Fruit fly (Drosophila melanogaster) whole organism, wandering third instar larva: ENCODE results near the gene GluRIIA.

ENCODE experiments used
- Abd-B ChIP-seq: fragments of >200 bp; optimal IDR thresholded peaks from 2 replicates; lab custom pipeline; 2017; ENCODE audit warnings: missing biosample characterization, missing genetic modification characterization
- CG32264 ChIP-seq: fragments of 200-800 bp; sonication (Bioruptor generic); optimal IDR thresholded peaks from 2 replicates; lab custom pipeline; 2016; ENCODE audit warnings: missing biosample characterization, missing genetic modification characterization
- CrebA ChIP-seq: fragments of 200-800 bp; sonication (Bioruptor generic); optimal IDR thresholded peaks from 2 replicates; lab custom pipeline; 2016; ENCODE audit warnings: missing biosample characterization, mild to moderate bottlenecking, missing genetic modification characterization, borderline replicate concordance
- N ChIP-seq: fragments of >200 bp; optimal IDR thresholded peaks from 2 replicates; lab custom pipeline; 2018; ENCODE audit warnings: missing biosample characterization, missing external identifiers, missing genetic modification characterization
- Rel ChIP-seq, 2 experiments: fragments of 200-800 bp; sonication (Bioruptor generic) in 1 of 2; optimal IDR thresholded peaks; 2 replicates in 1 of 2; 3 replicates in 1 of 2; lab custom pipeline; 2016 to 2019; ENCODE audit warnings: mild to moderate bottlenecking in 2 of 2, missing biosample characterization in 2 of 2, missing genetic modification characterization in 2 of 2, moderate library complexity in 1 of 2
- dl ChIP-seq, 2 experiments: fragments of 175-275, 200-275 bp in 1 of 2; fragments of 200-275 bp in 1 of 2; sonication (Bioruptor generic); optimal IDR thresholded peaks; lab custom pipeline; 2018; ENCODE audit warnings: mild to moderate bottlenecking in 2 of 2, missing biosample characterization in 2 of 2, missing genetic modification characterization in 2 of 2, moderate library complexity in 2 of 2; ENCODE audit not compliant: partially characterized antibody in 2 of 2, insufficient read depth in 1 of 2
- h ChIP-seq: fragments of 200-800 bp; sonication (Bioruptor generic); optimal IDR thresholded peaks from 3 replicates; lab custom pipeline; 2016; ENCODE audit warnings: missing biosample characterization, mild to moderate bottlenecking, missing genetic modification characterization
- psq ChIP-seq: fragments of 200-800 bp; sonication (Bioruptor generic); optimal IDR thresholded peaks from 3 replicates; lab custom pipeline; 2017; ENCODE audit warnings: missing biosample characterization, mild to moderate bottlenecking, missing genetic modification characterization, moderate library complexity

- TF ChIP-seq h (GFP tag; lab: Kevin White, UChicago) (no peak), psq (GFP tag; lab: Kevin White, UChicago) (no peak), CrebA (GFP tag; lab: Kevin White, UChicago) (no peak), dl (GFP tag; optimal IDR thresholded peaks at IDR 0.05; lab: Kevin White, UChicago; ENCODE audit: insufficient read depth in 1 of 2, partially characterized antibody in 2 of 2) (no peak), CG32264 (no peak), N (no peak), Abd-B (GFP tag; lab: Kevin White, UChicago) (no peak), Rel (GFP tag; optimal IDR thresholded peaks at IDR 0.05; lab: Kevin White, UChicago) (no peak), Rel (tag; optimal IDR thresholded peaks at IDR 0.05; lab: Kevin White, UChicago) (no peak)
Measured at dm6 chr2L:5514946-5515345, 39.9 kb upstream of the GluRIIA start.
